Fruit fly (Drosophila melanogaster): ENCODE data around the gene Ge-1.

DNA sequence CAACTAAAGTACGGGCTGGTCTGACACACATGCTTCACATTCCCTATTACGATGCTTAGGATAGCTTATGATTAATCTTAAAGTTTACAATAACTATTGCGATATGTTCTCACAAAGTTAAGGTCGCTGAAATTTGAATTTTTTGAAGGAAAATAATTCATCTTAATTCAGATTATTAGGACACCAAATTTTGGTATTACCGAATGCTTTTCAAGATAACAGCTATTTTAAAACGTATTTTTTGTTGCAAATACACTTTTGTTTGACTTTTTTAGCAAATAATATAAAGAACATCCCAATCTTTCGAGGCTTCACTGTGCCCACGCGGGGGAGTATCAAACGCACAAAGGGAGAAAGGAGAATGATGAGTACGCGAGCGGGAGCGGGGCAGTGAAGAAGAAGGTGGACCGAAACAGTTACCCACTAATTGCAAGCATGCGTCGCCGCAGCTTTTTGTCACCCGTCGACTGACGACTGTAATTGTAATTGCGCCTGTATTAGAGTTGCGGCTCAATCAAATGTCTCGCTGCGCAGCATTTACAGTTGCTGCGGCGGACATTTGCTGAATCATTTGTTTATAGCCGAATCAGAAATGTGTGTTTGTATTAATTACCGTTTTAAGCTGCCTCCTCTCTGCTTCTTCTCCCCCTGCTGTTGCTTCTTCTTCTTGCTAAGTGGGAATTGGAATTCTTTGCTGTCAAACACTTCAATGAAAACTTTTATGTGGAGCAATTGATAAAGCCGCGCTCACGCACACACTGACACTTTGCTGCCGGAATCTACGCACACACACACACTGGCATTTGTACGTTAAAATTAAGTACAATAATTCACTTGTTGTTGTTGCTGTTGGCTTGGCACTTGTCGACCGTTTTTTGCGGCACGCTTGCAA is 34.5 kb downstream of the Ge-1 start:
- no peak for TF ChIP-seq psq (optimal IDR thresholded peaks at IDR 0.05)
- no peak for TF ChIP-seq pan (optimal IDR thresholded peaks at IDR 0.05)

Data from whole organism.